Fruit fly (Drosophila melanogaster) whole organism, embryonic: ENCODE results near the gene Trm1.

Experiments used
- Aef1 ChIP-seq: fragments of 200-800 bp; sonication (Bioruptor generic); IDR thresholded peaks from 3 replicates; pipeline ENCODE4 v1.3.6; 2022; ENCODE audit warnings: missing biosample characterization, missing genetic modification characterization
- Atf6 ChIP-seq: fragments of 200-800 bp; sonication (Bioruptor generic); IDR thresholded peaks from 2 replicates; pipeline ENCODE4 v1.3.6; 2022; ENCODE audit warnings: missing biosample characterization, missing genetic modification characterization
- CG11456 ChIP-seq: fragments of 200-800 bp; sonication (Bioruptor generic); IDR thresholded peaks from 3 replicates; pipeline ENCODE4 v1.3.6; 2022; ENCODE audit warnings: missing biosample characterization, missing genetic modification characterization
- CG12659 ChIP-seq: fragments of 200-800 bp; sonication (Bioruptor generic); optimal IDR thresholded peaks from 3 replicates; lab custom pipeline; 2017; ENCODE audit warnings: mild to moderate bottlenecking, missing biosample characterization, missing genetic modification reagents, missing genetic modification characterization
- CG12769 ChIP-seq: fragments of 200-800 bp; sonication (Bioruptor generic); optimal IDR thresholded peaks from 2 replicates; lab custom pipeline; 2019; ENCODE audit warnings: missing biosample characterization, mild to moderate bottlenecking, missing genetic modification characterization, moderate library complexity
- CG12942 ChIP-seq: fragments of 200-800 bp; sonication (Bioruptor generic); optimal IDR thresholded peaks from 3 replicates; lab custom pipeline; 2016; ENCODE audit warnings: missing biosample characterization, missing genetic modification characterization
- CG13287 ChIP-seq: fragments of 200-800 bp; sonication (Bioruptor generic); IDR thresholded peaks from 2 replicates; pipeline ENCODE4 v1.3.6; 2022; ENCODE audit warnings: missing biosample characterization, missing genetic modification characterization; ENCODE audit not compliant: partially characterized antibody
- CG13424 ChIP-seq: fragments of 200-800 bp; sonication (Bioruptor generic); optimal IDR thresholded peaks from 2 replicates; lab custom pipeline; 2019; ENCODE audit warnings: missing biosample characterization, mild to moderate bottlenecking, missing genetic modification characterization, moderate library complexity
- CG15073 ChIP-seq: fragments of 200-800 bp; sonication (Bioruptor generic); optimal IDR thresholded peaks from 2 replicates; lab custom pipeline; 2016; ENCODE audit warnings: missing biosample characterization, missing genetic modification characterization
- CG15479 ChIP-seq: fragments of 200-800 bp; sonication (Bioruptor generic); optimal IDR thresholded peaks from 3 replicates; lab custom pipeline; 2019; ENCODE audit warnings: missing biosample characterization, mild to moderate bottlenecking, missing genetic modification characterization, moderate library complexity
- CG15601 ChIP-seq: fragments of 200-800 bp; sonication (Bioruptor generic); optimal IDR thresholded peaks from 3 replicates; lab custom pipeline; 2019; ENCODE audit warnings: missing biosample characterization, mild to moderate bottlenecking, missing genetic modification characterization, moderate library complexity
- CG2712 ChIP-seq: fragments of 200-800 bp; optimal IDR thresholded peaks from 3 replicates; lab custom pipeline; 2019; ENCODE audit warnings: missing biosample characterization, mild to moderate bottlenecking, missing genetic modification characterization, moderate library complexity
- CG31441 ChIP-seq: fragments of 200-800 bp; sonication (Bioruptor generic); IDR thresholded peaks from 2 replicates; pipeline ENCODE4 v1.3.6; 2022; ENCODE audit warnings: missing biosample characterization, missing genetic modification characterization
- CG32532 ChIP-seq: fragments of 200-800 bp; sonication (Bioruptor generic); IDR thresholded peaks from 2 replicates; pipeline ENCODE4 v1.3.6; 2022; ENCODE audit warnings: missing biosample characterization, missing genetic modification characterization
- CG33557 ChIP-seq: fragments of 200-800 bp; sonication (Bioruptor generic); optimal IDR thresholded peaks from 2 replicates; lab custom pipeline; 2019; ENCODE audit warnings: missing biosample characterization, mild to moderate bottlenecking, missing genetic modification characterization, moderate library complexity
- CG34224 ChIP-seq: fragments of 200-800 bp; sonication (Bioruptor generic); IDR thresholded peaks from 3 replicates; pipeline ENCODE4 v1.3.6; 2022; ENCODE audit warnings: missing biosample characterization, missing genetic modification characterization; ENCODE audit not compliant: partially characterized antibody
- CG6791 ChIP-seq: fragments of 200-800 bp; sonication (Bioruptor generic); IDR thresholded peaks from 3 replicates; pipeline ENCODE4 v1.3.6; 2022; ENCODE audit warnings: missing biosample characterization, missing genetic modification characterization; ENCODE audit not compliant: partially characterized antibody
- CG6813 ChIP-seq: fragments of 200-800 bp; sonication (Bioruptor generic); optimal IDR thresholded peaks from 2 replicates; lab custom pipeline; 2017; ENCODE audit warnings: missing biosample characterization, missing genetic modification characterization, mild to moderate bottlenecking, moderate library complexity, missing genetic modification reagents
- CG7556 ChIP-seq: fragments of 200-800 bp; sonication (Bioruptor generic); optimal IDR thresholded peaks from 2 replicates; lab custom pipeline; 2017; ENCODE audit warnings: missing biosample characterization, mild to moderate bottlenecking, missing genetic modification characterization
- CG9932 ChIP-seq: fragments of 200-800 bp; sonication (Bioruptor generic); IDR thresholded peaks from 2 replicates; pipeline ENCODE4 v1.3.6; 2022; ENCODE audit warnings: missing biosample characterization, missing genetic modification characterization
- Dll ChIP-seq: fragments of 200-800 bp; sonication (Bioruptor generic); IDR thresholded peaks from 4 replicates; pipeline ENCODE4 v1.3.6; 2022; ENCODE audit warnings: missing biosample characterization, missing genetic modification characterization; ENCODE audit not compliant: partially characterized antibody
- Ets65A ChIP-seq: fragments of 200-800 bp; sonication (Bioruptor generic); peaks from one replicate; lab custom pipeline; 2016; ENCODE audit warnings: missing biosample characterization, missing genetic modification characterization
- HLH4C ChIP-seq: fragments of 200-800 bp; sonication (Bioruptor generic); IDR thresholded peaks from 3 replicates; pipeline ENCODE4 v1.3.6; 2022; ENCODE audit warnings: missing biosample characterization, missing genetic modification characterization; ENCODE audit not compliant: partially characterized antibody
- MBD-R2 ChIP-seq: fragments of 200-800 bp; sonication (Bioruptor generic); IDR thresholded peaks from 2 replicates; pipeline ENCODE4 v1.3.6; 2022; ENCODE audit warnings: missing biosample characterization, missing genetic modification characterization
- Med ChIP-seq: fragments of 200-800 bp; sonication (Bioruptor generic); peaks from one replicate; lab custom pipeline; 2016; ENCODE audit warnings: missing biosample characterization, missing genetic modification characterization, mild to moderate bottlenecking, inconsistent platforms, moderate library complexity
- Rfx ChIP-seq: fragments of 200-800 bp; sonication (Bioruptor generic); IDR thresholded peaks from 2 replicates; pipeline ENCODE4 v1.3.6; 2022; ENCODE audit warnings: missing biosample characterization, missing genetic modification characterization
- Sox102F ChIP-seq: fragments of 200-800 bp; sonication (Bioruptor generic); optimal IDR thresholded peaks from 2 replicates; lab custom pipeline; 2018; ENCODE audit warnings: missing biosample characterization, mild to moderate bottlenecking, missing genetic modification characterization, moderate library complexity
- Usf ChIP-seq: fragments of 200-800 bp; sonication (Bioruptor generic); optimal IDR thresholded peaks from 2 replicates; lab custom pipeline; 2017; ENCODE audit warnings: missing genotype, missing biosample characterization, missing genetic modification characterization
- Vsx1 ChIP-seq: fragments of 200-800 bp; sonication (Bioruptor generic); optimal IDR thresholded peaks from 2 replicates; lab custom pipeline; 2017; ENCODE audit warnings: missing biosample characterization, mild to moderate bottlenecking, missing genetic modification characterization, missing genetic modification reagents
- Xrp1 ChIP-seq: fragments of 200-800 bp; sonication (Bioruptor generic); IDR thresholded peaks from 2 replicates; pipeline ENCODE4 v1.3.6; 2022; ENCODE audit warnings: missing biosample characterization, missing genetic modification characterization
- amos ChIP-seq: fragments of 200-800 bp; sonication (Bioruptor generic); IDR thresholded peaks from 2 replicates; pipeline ENCODE4 v1.3.6; 2022; ENCODE audit warnings: missing biosample characterization, missing genetic modification characterization; ENCODE audit not compliant: partially characterized antibody
- ase ChIP-seq: fragments of 200-800 bp; sonication (Bioruptor generic); IDR thresholded peaks from 3 replicates; pipeline ENCODE4 v1.3.6; 2022; ENCODE audit warnings: missing biosample characterization, missing genetic modification characterization
- az2 ChIP-seq: fragments of 200-800 bp; sonication (Bioruptor generic); optimal IDR thresholded peaks from 3 replicates; lab custom pipeline; 2016; ENCODE audit warnings: missing biosample characterization, missing genetic modification characterization
- bcd ChIP-seq: fragments of 200-800 bp; sonication (Bioruptor generic); optimal IDR thresholded peaks from 2 replicates; lab custom pipeline; 2017; ENCODE audit warnings: missing biosample characterization, mild to moderate bottlenecking, missing genetic modification characterization
- ci ChIP-seq: fragments of 200-800 bp; sonication (Bioruptor generic); IDR thresholded peaks from 3 replicates; pipeline ENCODE4 v1.3.6; 2022; ENCODE audit warnings: missing biosample characterization, missing genetic modification characterization
- dmrt99B ChIP-seq: fragments of 200-800 bp; sonication (Bioruptor generic); optimal IDR thresholded peaks from 2 replicates; lab custom pipeline; 2018; ENCODE audit warnings: missing biosample characterization, mild to moderate bottlenecking, missing genetic modification characterization, moderate library complexity
- dpn ChIP-seq, 2 experiments: fragments of 200-800 bp; sonication (Bioruptor generic); optimal IDR thresholded peaks; 3 replicates each; lab custom pipeline; 2016; ENCODE audit warnings: missing biosample characterization in 2 of 2, missing genetic modification characterization in 2 of 2
- insv ChIP-seq, 2 experiments: fragments of 200-800 bp; sonication (Bioruptor generic); optimal IDR thresholded peaks; 3 replicates each; lab custom pipeline; 2016 to 2018; ENCODE audit warnings: missing biosample characterization in 2 of 2, missing genetic modification characterization in 2 of 2
- ken ChIP-seq: fragments of 200-800 bp; sonication (Bioruptor generic); IDR thresholded peaks from 3 replicates; pipeline ENCODE4 v1.3.6; 2022; ENCODE audit warnings: missing biosample characterization, missing genetic modification characterization
- lab ChIP-seq: fragments of 200-800 bp; sonication (Bioruptor generic); optimal IDR thresholded peaks from 3 replicates; lab custom pipeline; 2017; ENCODE audit warnings: missing biosample characterization, missing genetic modification characterization, mild to moderate bottlenecking, moderate library complexity, missing genetic modification reagents
- nerfin-2 ChIP-seq: fragments of 200-800 bp; sonication (Bioruptor generic); IDR thresholded peaks from 2 replicates; pipeline ENCODE4 v1.3.6; 2022; ENCODE audit warnings: missing biosample characterization, missing genetic modification characterization; ENCODE audit not compliant: partially characterized antibody
- pho ChIP-seq: fragments of 200-800 bp; sonication (Bioruptor generic); optimal IDR thresholded peaks from 2 replicates; lab custom pipeline; 2016; ENCODE audit warnings: missing biosample characterization, missing genetic modification characterization
- phol ChIP-seq: fragments of 200-800 bp; sonication (Bioruptor generic); optimal IDR thresholded peaks from 3 replicates; lab custom pipeline; 2018; ENCODE audit warnings: missing biosample characterization, mild to moderate bottlenecking, missing genetic modification characterization, moderate library complexity
- pnt ChIP-seq: fragments of 200-800 bp; sonication (Bioruptor generic); optimal IDR thresholded peaks from 3 replicates; lab custom pipeline; 2016; ENCODE audit warnings: missing biosample characterization, missing genetic modification characterization
- stc ChIP-seq: fragments of 200-800 bp; sonication (Bioruptor generic); IDR thresholded peaks from 2 replicates; pipeline ENCODE4 v1.3.6; 2022; ENCODE audit warnings: missing biosample characterization, missing genetic modification characterization
- yki ChIP-seq: fragments of >200 bp; optimal IDR thresholded peaks from 3 replicates; lab custom pipeline; 2018
- zen2 ChIP-seq: fragments of 200-800 bp; sonication (Bioruptor generic); IDR thresholded peaks from 3 replicates; pipeline ENCODE4 v1.3.6; 2022; ENCODE audit warnings: missing biosample characterization, missing genetic modification characterization; ENCODE audit not compliant: partially characterized antibody

The Trm1 gene

DNA sequence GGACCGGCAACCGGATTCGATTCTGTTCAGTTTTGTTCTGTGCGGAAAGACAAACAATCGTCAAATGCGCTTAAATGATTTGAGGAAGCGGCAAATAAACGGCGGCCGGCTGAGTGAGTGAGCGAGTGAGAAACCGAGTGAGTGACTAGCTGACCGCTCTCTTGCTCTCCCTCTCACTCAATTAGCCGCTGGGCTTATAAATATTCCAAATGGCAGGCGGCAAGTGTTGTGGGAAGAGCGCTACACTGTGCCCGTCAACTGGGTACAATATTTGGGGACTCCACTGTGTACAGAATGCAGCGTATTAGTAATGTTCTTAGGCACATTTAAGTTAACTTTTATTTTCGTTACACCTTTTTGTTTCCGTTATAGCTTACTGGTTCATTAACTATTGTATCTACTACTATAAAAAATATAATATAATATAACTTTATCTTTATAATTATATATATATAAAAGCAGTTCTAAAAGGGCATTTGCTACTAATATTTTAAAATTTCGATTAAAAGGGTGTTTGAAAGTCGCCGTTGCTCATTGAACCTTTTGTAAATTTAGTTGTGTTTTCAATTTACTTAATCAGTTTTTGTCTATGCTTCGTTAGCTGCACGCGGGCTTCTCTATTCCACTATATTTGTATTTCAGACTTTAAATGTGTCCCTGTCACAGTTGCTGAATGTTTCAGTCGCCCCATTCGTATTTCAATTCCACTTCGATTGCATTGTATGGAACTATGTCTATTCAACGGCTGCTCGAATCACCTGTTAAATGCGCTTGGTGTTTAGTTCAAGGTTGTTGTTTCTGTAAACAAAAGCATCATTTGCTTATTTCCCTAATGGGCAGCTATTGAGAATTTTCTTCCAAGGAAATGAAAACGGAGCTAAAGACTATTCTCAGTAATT lies 5.8 kb upstream of the Trm1 start (continued):
- TF ChIP-seq ken (GFP tag; lab: Robert Waterston, UW), result peak; percentile 15; the same call in 1 of the 3 replicates
- peak; percentile 48; the same call in 1 of the 3 replicates for TF ChIP-seq ci
- peak; percentile 13 for TF ChIP-seq CG12769 (tag; lab: Kevin White, UChicago)
- TF ChIP-seq CG13287 (GFP tag; lab: Robert Waterston, UW), result peak; percentile 42
- TF ChIP-seq Usf (GFP tag; lab: Kevin White, UChicago), result no peak
- TF ChIP-seq CG15601 (tag; lab: Kevin White, UChicago), result peak; percentile 97
- TF ChIP-seq Sox102F (GFP tag; lab: Kevin White, UChicago), result peak; percentile 9
- TF ChIP-seq CG34224 (GFP tag; lab: Robert Waterston, UW), result peak; percentile 16; the same call in 1 of the 3 replicates
- no peak for TF ChIP-seq pnt (GFP tag; lab: Kevin White, UChicago)
- peak; percentile 36 for TF ChIP-seq lab
- peak; percentile 35 for TF ChIP-seq dmrt99B (tag; lab: Kevin White, UChicago)
- 0 out of 3 replicates have a peak, but pooled peaks have one; percentile 52 for TF ChIP-seq CG11456
- TF ChIP-seq Ets65A (GFP tag; lab: Kevin White, UChicago), result peak; percentile 25
- no peak for TF ChIP-seq phol (tag; lab: Kevin White, UChicago)
- no peak for TF ChIP-seq insv (GFP tag; optimal IDR thresholded peaks at IDR 0.05; lab: Kevin White, UChicago)
- TF ChIP-seq ase (GFP tag; lab: Robert Waterston, UW), result 0 out of 3 replicates have a peak, but pooled peaks have one; percentile 13
- TF ChIP-seq CG6813 (GFP tag; lab: Kevin White, UChicago), result no peak
- TF ChIP-seq CG2712, result peak; percentile 20
- no peak for TF ChIP-seq CG33557 (GFP tag; lab: Kevin White, UChicago)
- TF ChIP-seq HLH4C, result peak; percentile 46; the same call in 2 of the 3 replicates
- peak; percentile 34; the same call in 1 of the 2 replicates for TF ChIP-seq amos (GFP tag; lab: Robert Waterston, UW)
- peak; percentile 96 for TF ChIP-seq CG15073 (GFP tag; lab: Kevin White, UChicago)
- TF ChIP-seq Atf6 (GFP tag; lab: Robert Waterston, UW), result no peak
- peak; percentile 6; the same call in 1 of the 3 replicates for TF ChIP-seq zen2
- no peak for TF ChIP-seq CG15479
- TF ChIP-seq CG31441 (GFP tag; lab: Robert Waterston, UW), result peak; percentile 36; the same call in 1 of the 2 replicates
- TF ChIP-seq pho (GFP tag; lab: Kevin White, UChicago), result no peak
- peak; percentile 44 for TF ChIP-seq CG32532 (GFP tag; lab: Robert Waterston, UW)
- TF ChIP-seq CG7556 (GFP tag; lab: Kevin White, UChicago), result peak; percentile 31
- TF ChIP-seq dpn (GFP tag; optimal IDR thresholded peaks at IDR 0.05; lab: Kevin White, UChicago), result peak in 1 of 2 experiments; percentile 30
- 0 out of 2 replicates have a peak, but pooled peaks have one; percentile 7 for TF ChIP-seq MBD-R2 (GFP tag; lab: Robert Waterston, UW)
- no peak for TF ChIP-seq Aef1 (GFP tag; lab: Robert Waterston, UW)
- TF ChIP-seq az2 (GFP tag; lab: Kevin White, UChicago), result peak; percentile 14
- TF ChIP-seq bcd (GFP tag; lab: Kevin White, UChicago), result peak; percentile 11
- TF ChIP-seq Rfx (GFP tag; lab: Robert Waterston, UW), result peak; percentile 55
- peak; percentile 2 for TF ChIP-seq CG13424 (tag; lab: Kevin White, UChicago)
- 0 out of 4 replicates have a peak, but pooled peaks have one; percentile 30 for TF ChIP-seq Dll (GFP tag; lab: Robert Waterston, UW)
- TF ChIP-seq yki (lab: Kevin White, UChicago), result no peak
- peak; percentile 1 for TF ChIP-seq CG12659 (GFP tag; lab: Kevin White, UChicago)
- peak; percentile 58 for TF ChIP-seq Med
- TF ChIP-seq Xrp1 (GFP tag; lab: Robert Waterston, UW), result peak; percentile 21; the same call in 1 of the 2 replicates
- TF ChIP-seq CG12942 (GFP tag; lab: Kevin White, UChicago), result no peak
- 0 out of 3 replicates have a peak, but pooled peaks have one; percentile 20 for TF ChIP-seq CG6791 (GFP tag; lab: Robert Waterston, UW)
- peak; percentile 26; the same call in 1 of the 2 replicates for TF ChIP-seq stc (GFP tag; lab: Robert Waterston, UW)
- peak; percentile 45 for TF ChIP-seq CG9932 (GFP tag; lab: Robert Waterston, UW)
- TF ChIP-seq nerfin-2 (GFP tag; lab: Robert Waterston, UW), result no peak
- TF ChIP-seq Vsx1 (GFP tag; lab: Kevin White, UChicago), result peak; percentile 71
